Fruit fly (Drosophila melanogaster) whole organism, embryonic: ENCODE data around the gene Blos4.

Experiments used
- Abd-B ChIP-seq: fragments of 200-800 bp; sonication (Bioruptor generic); optimal IDR thresholded peaks from 2 replicates; lab custom pipeline; 2018; ENCODE audit warnings: missing biosample characterization, mild to moderate bottlenecking, missing genetic modification characterization, moderate library complexity
- CG10366 ChIP-seq: fragments of 200-800 bp; sonication (Bioruptor generic); IDR thresholded peaks from 2 replicates; pipeline ENCODE4 v1.3.6; 2022; ENCODE audit warnings: missing biosample characterization, missing genetic modification characterization
- CG10462 ChIP-seq: fragments of 200-800 bp; sonication (Bioruptor generic); optimal IDR thresholded peaks from 2 replicates; lab custom pipeline; 2016; ENCODE audit warnings: missing biosample characterization, missing genetic modification characterization
- CG11456 ChIP-seq: fragments of 200-800 bp; sonication (Bioruptor generic); IDR thresholded peaks from 3 replicates; pipeline ENCODE4 v1.3.6; 2022; ENCODE audit warnings: missing biosample characterization, missing genetic modification characterization
- CG11696 ChIP-seq: fragments of 200-800 bp; sonication (Bioruptor generic); IDR thresholded peaks from 2 replicates; pipeline ENCODE4 v1.3.6; 2022; ENCODE audit warnings: missing biosample characterization, missing genetic modification characterization
- CG12391 ChIP-seq: fragments of 200-800 bp; sonication (Bioruptor generic); optimal IDR thresholded peaks from 3 replicates; lab custom pipeline; 2018; ENCODE audit warnings: missing biosample characterization, mild to moderate bottlenecking, missing genetic modification characterization, moderate library complexity
- CG14860 ChIP-seq: fragments of 200-800 bp; sonication (Bioruptor generic); IDR thresholded peaks from 3 replicates; pipeline ENCODE4 v1.3.6; 2022; ENCODE audit warnings: missing biosample characterization, missing genetic modification characterization; ENCODE audit not compliant: partially characterized antibody
- CG15269 ChIP-seq: fragments of 200-800 bp; sonication (Bioruptor generic); optimal IDR thresholded peaks from 2 replicates; lab custom pipeline; 2018; ENCODE audit warnings: missing biosample characterization, mild to moderate bottlenecking, missing genetic modification characterization, moderate library complexity
- CG16813 ChIP-seq: fragments of 200-800 bp; sonication (Bioruptor generic); IDR thresholded peaks from 3 replicates; pipeline ENCODE4 v1.3.6; 2022; ENCODE audit warnings: missing biosample characterization, missing genetic modification characterization; ENCODE audit not compliant: partially characterized antibody
- CG3065 ChIP-seq: fragments of 200-800 bp; sonication (Bioruptor generic); optimal IDR thresholded peaks from 2 replicates; lab custom pipeline; 2016; ENCODE audit warnings: missing biosample characterization, missing genetic modification characterization
- CG31441 ChIP-seq: fragments of 200-800 bp; sonication (Bioruptor generic); IDR thresholded peaks from 2 replicates; pipeline ENCODE4 v1.3.6; 2022; ENCODE audit warnings: missing biosample characterization, missing genetic modification characterization
- CG3163 ChIP-seq: fragments of 200-800 bp; sonication (Bioruptor generic); optimal IDR thresholded peaks from 3 replicates; lab custom pipeline; 2016; ENCODE audit warnings: missing biosample characterization, missing genetic modification characterization
- CG33557 ChIP-seq: fragments of 200-800 bp; sonication (Bioruptor generic); optimal IDR thresholded peaks from 2 replicates; lab custom pipeline; 2019; ENCODE audit warnings: missing biosample characterization, mild to moderate bottlenecking, missing genetic modification characterization, moderate library complexity
- CG6791 ChIP-seq: fragments of 200-800 bp; sonication (Bioruptor generic); IDR thresholded peaks from 3 replicates; pipeline ENCODE4 v1.3.6; 2022; ENCODE audit warnings: missing biosample characterization, missing genetic modification characterization; ENCODE audit not compliant: partially characterized antibody
- CG7271 ChIP-seq: fragments of 200-800 bp; sonication (Bioruptor generic); optimal IDR thresholded peaks from 2 replicates; lab custom pipeline; 2018; ENCODE audit warnings: missing biosample characterization, mild to moderate bottlenecking, missing genetic modification characterization, moderate library complexity
- CG7839 ChIP-seq: fragments of 200-800 bp; sonication (Bioruptor generic); optimal IDR thresholded peaks from 3 replicates; lab custom pipeline; 2018; ENCODE audit warnings: missing biosample characterization, mild to moderate bottlenecking, missing genetic modification characterization, moderate library complexity
- CG8944 ChIP-seq: fragments of 200-800 bp; sonication (Bioruptor generic); optimal IDR thresholded peaks from 3 replicates; lab custom pipeline; 2016; ENCODE audit warnings: missing biosample characterization, missing genetic modification characterization
- CG9437 ChIP-seq: fragments of 200-800 bp; sonication (Bioruptor generic); optimal IDR thresholded peaks from 2 replicates; lab custom pipeline; 2018; ENCODE audit warnings: missing biosample characterization, mild to moderate bottlenecking, missing genetic modification characterization
- CHES-1-like ChIP-seq: fragments of 200-800 bp; sonication (Bioruptor generic); optimal IDR thresholded peaks from 2 replicates; lab custom pipeline; 2016; ENCODE audit warnings: missing biosample characterization, missing genetic modification characterization
- E2f2 ChIP-seq: fragments of 200-800 bp; sonication (Bioruptor generic); IDR thresholded peaks from 2 replicates; pipeline ENCODE4 v1.3.6; 2022; ENCODE audit warnings: missing biosample characterization, missing genetic modification characterization
- Fer2 ChIP-seq: fragments of 200-800 bp; sonication (Bioruptor generic); optimal IDR thresholded peaks from 2 replicates; lab custom pipeline; 2018; ENCODE audit warnings: missing biosample characterization, mild to moderate bottlenecking, missing genetic modification characterization, moderate library complexity
- Hr78 ChIP-seq, 2 experiments: fragments of 200-800 bp in 1 of 2; fragments of >200 bp in 1 of 2; sonication (Bioruptor generic) in 1 of 2; optimal IDR thresholded peaks; 2 replicates each; lab custom pipeline; 2017 to 2019; ENCODE audit warnings: missing biosample characterization in 2 of 2, missing genetic modification characterization in 2 of 2, mild to moderate bottlenecking in 1 of 2, moderate library complexity in 1 of 2
- Lpt ChIP-seq: fragments of >200 bp; optimal IDR thresholded peaks from 2 replicates; lab custom pipeline; 2018; ENCODE audit warnings: missing biosample characterization, missing genetic modification characterization
- Med ChIP-seq: fragments of 200-800 bp; sonication (Bioruptor generic); peaks from one replicate; lab custom pipeline; 2016; ENCODE audit warnings: missing biosample characterization, missing genetic modification characterization, mild to moderate bottlenecking, inconsistent platforms, moderate library complexity
- Optix ChIP-seq: fragments of 200-800 bp; sonication (Bioruptor generic); IDR thresholded peaks from 3 replicates; pipeline ENCODE4 v1.3.6; 2022; ENCODE audit warnings: missing biosample characterization, missing genetic modification characterization
- Sox100B ChIP-seq: fragments of 200-800 bp; sonication (Bioruptor generic); optimal IDR thresholded peaks from 3 replicates; lab custom pipeline; 2018; ENCODE audit warnings: missing biosample characterization, mild to moderate bottlenecking, missing genetic modification characterization
- abd-A ChIP-seq: fragments of 200-800 bp; sonication (Bioruptor generic); optimal IDR thresholded peaks from 3 replicates; lab custom pipeline; 2019; ENCODE audit warnings: missing biosample characterization, mild to moderate bottlenecking, missing genetic modification characterization, moderate library complexity
- bigmax ChIP-seq: fragments of 200-800 bp; sonication (Bioruptor generic); optimal IDR thresholded peaks from 2 replicates; lab custom pipeline; 2018; ENCODE audit warnings: missing biosample characterization, mild to moderate bottlenecking, missing genetic modification characterization
- cas ChIP-seq: fragments of 200-800 bp; sonication (Bioruptor generic); IDR thresholded peaks from 2 replicates; pipeline ENCODE4 v1.3.6; 2022; ENCODE audit warnings: missing biosample characterization, missing genetic modification characterization
- cato ChIP-seq: fragments of 200-800 bp; sonication (Bioruptor generic); optimal IDR thresholded peaks from 2 replicates; lab custom pipeline; 2016; ENCODE audit warnings: missing biosample characterization, missing genetic modification characterization, borderline replicate concordance
- cg ChIP-seq: fragments of 200-800 bp; sonication (Bioruptor generic); optimal IDR thresholded peaks from 3 replicates; lab custom pipeline; 2019; ENCODE audit warnings: missing biosample characterization, mild to moderate bottlenecking, missing genetic modification characterization, moderate library complexity
- fd3F ChIP-seq: fragments of 200-800 bp; sonication (Bioruptor generic); optimal IDR thresholded peaks from 2 replicates; lab custom pipeline; 2018; ENCODE audit warnings: missing biosample characterization, mild to moderate bottlenecking, missing genetic modification characterization, moderate library complexity
- ftz-f1 ChIP-seq: fragments of 200-800 bp; sonication (Bioruptor generic); optimal IDR thresholded peaks from 2 replicates; lab custom pipeline; 2016; ENCODE audit warnings: missing biosample characterization, missing genetic modification characterization
- fu2 ChIP-seq: fragments of 200-800 bp; sonication (Bioruptor generic); optimal IDR thresholded peaks from 2 replicates; lab custom pipeline; 2016; ENCODE audit warnings: missing biosample characterization, missing genetic modification characterization
- gem ChIP-seq: fragments of 200-800 bp; sonication (Bioruptor generic); optimal IDR thresholded peaks from 2 replicates; lab custom pipeline; 2019; ENCODE audit warnings: missing biosample characterization, mild to moderate bottlenecking, missing genetic modification characterization, moderate library complexity
- hth ChIP-seq: fragments of >200 bp; optimal IDR thresholded peaks from 2 replicates; lab custom pipeline; 2017; ENCODE audit warnings: inconsistent platforms
- lbe ChIP-seq: fragments of 200-800 bp; sonication (Bioruptor generic); optimal IDR thresholded peaks from 2 replicates; lab custom pipeline; 2016; ENCODE audit warnings: missing biosample characterization, mild to moderate bottlenecking, missing genetic modification characterization
- maf-S ChIP-seq: fragments of 200-800 bp; sonication (Bioruptor generic); optimal IDR thresholded peaks from 2 replicates; lab custom pipeline; 2016; ENCODE audit warnings: missing biosample characterization, missing genetic modification characterization
- nerfin-2 ChIP-seq: fragments of 200-800 bp; sonication (Bioruptor generic); IDR thresholded peaks from 2 replicates; pipeline ENCODE4 v1.3.6; 2022; ENCODE audit warnings: missing biosample characterization, missing genetic modification characterization; ENCODE audit not compliant: partially characterized antibody
- odd ChIP-seq: fragments of 200-800 bp; sonication (Bioruptor generic); optimal IDR thresholded peaks from 2 replicates; lab custom pipeline; 2017; ENCODE audit warnings: missing biosample characterization, mild to moderate bottlenecking, missing genetic modification characterization
- phol ChIP-seq: fragments of 200-800 bp; sonication (Bioruptor generic); optimal IDR thresholded peaks from 3 replicates; lab custom pipeline; 2018; ENCODE audit warnings: missing biosample characterization, mild to moderate bottlenecking, missing genetic modification characterization, moderate library complexity
- pnt ChIP-seq: fragments of 200-800 bp; sonication (Bioruptor generic); optimal IDR thresholded peaks from 3 replicates; lab custom pipeline; 2016; ENCODE audit warnings: missing biosample characterization, missing genetic modification characterization
- prd ChIP-seq, 3 experiments: fragments of >200 bp in 2 of 3; fragments of 200-800 bp in 1 of 3; sonication (Bioruptor generic) in 1 of 3; optimal IDR thresholded peaks in 2 of 3; IDR thresholded peaks in 1 of 3; 2 replicates in 2 of 3; 3 replicates in 1 of 3; pipeline versions ENCODE4 v1.3.6 to Lab custom; 2017 to 2022; ENCODE audit warnings: missing biosample characterization in 1 of 3, missing genetic modification characterization in 1 of 3
- repo ChIP-seq: fragments of 200-800 bp; sonication (Bioruptor generic); optimal IDR thresholded peaks from 2 replicates; lab custom pipeline; 2016; ENCODE audit warnings: missing biosample characterization, missing genetic modification characterization
- sob ChIP-seq: fragments of 200-800 bp; sonication (Bioruptor generic); IDR thresholded peaks from 2 replicates; pipeline ENCODE4 v1.3.6; 2022; ENCODE audit warnings: missing biosample characterization, missing genetic modification characterization
- sug ChIP-seq: fragments of 200-800 bp; optimal IDR thresholded peaks from 2 replicates; lab custom pipeline; 2019; ENCODE audit warnings: missing biosample characterization, mild to moderate bottlenecking, missing genetic modification characterization, moderate library complexity
- tx ChIP-seq: fragments of 200-800 bp; sonication (Bioruptor generic); optimal IDR thresholded peaks from 2 replicates; lab custom pipeline; 2016; ENCODE audit warnings: missing biosample characterization, missing genetic modification characterization

Gene Blos4

DNA sequence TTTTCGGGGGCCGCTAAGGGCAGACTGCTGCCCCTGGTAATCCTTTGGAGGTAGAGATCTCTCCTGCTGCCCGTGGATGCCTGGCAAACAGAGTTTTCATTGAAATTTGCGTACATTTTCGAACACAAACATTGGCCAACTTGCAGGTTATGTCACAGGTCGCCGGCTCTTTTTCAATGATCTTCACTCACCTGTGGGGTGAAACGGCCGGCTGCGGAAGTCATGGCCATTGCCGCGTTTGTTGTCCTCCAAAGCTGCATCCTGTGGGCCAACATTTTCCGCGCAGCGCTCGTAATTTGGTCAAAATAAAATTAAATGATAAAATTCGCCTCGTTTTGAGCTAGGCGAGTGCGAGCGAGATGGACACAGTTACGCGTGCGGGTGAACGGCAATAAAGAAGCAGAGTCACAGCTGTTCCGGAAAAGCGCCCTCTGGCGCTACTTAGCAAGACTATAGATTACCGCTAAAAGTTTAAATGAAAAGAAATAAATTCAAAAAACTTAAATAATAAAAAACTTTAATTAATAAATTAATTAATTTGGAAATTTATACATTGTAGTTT, 6.9 kb downstream of the Blos4 start (continued):
- TF ChIP-seq cg, result no peak
- no peak for TF ChIP-seq tx
- no peak for TF ChIP-seq sug (tag; lab: Kevin White, UChicago)
- TF ChIP-seq CG3163, result no peak
- TF ChIP-seq, all 482 proteins: peak for 49

DNA sequence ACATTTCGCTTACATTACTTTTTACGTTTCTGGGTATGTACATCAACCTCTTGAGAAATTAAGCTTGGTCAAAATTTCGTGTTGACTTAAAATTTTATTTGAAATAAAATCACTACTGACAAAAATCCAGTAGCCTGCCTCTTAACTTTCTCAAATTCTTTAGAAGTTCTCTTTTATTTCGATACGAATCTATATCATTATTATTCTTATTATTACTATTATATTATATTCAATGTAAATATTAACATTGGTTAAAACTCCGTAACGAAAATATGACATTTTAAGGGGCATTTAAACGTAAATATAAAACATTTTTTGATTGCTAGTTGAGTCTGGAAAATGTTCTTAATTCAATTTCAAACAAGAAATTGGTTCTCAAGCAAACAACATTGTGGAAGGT, 7.5 kb downstream of the Blos4 start, which contains the start of gene OXA1L:
Gene OXA1L, minus strand, starts transcription at position 101 of the 400 bp plus-strand sequence.
- TF ChIP-seq CG10462 (no peak), CG11456 (no peak), CG3065 (no peak), CG14860 (GFP tag; lab: Robert Waterston, UW) (no peak), CG6791 (GFP tag; lab: Robert Waterston, UW) (no peak), nerfin-2 (no peak), CHES-1-like (no peak), phol (no peak), prd (optimal IDR thresholded peaks at IDR 0.05; lab: Kevin White, UChicago) (no peak), prd (GFP tag; IDR thresholded peaks at IDR 0.05; lab: Robert Waterston, UW) (no peak), maf-S (no peak), hth (no peak), Abd-B (GFP tag; lab: Kevin White, UChicago) (no peak)

DNA sequence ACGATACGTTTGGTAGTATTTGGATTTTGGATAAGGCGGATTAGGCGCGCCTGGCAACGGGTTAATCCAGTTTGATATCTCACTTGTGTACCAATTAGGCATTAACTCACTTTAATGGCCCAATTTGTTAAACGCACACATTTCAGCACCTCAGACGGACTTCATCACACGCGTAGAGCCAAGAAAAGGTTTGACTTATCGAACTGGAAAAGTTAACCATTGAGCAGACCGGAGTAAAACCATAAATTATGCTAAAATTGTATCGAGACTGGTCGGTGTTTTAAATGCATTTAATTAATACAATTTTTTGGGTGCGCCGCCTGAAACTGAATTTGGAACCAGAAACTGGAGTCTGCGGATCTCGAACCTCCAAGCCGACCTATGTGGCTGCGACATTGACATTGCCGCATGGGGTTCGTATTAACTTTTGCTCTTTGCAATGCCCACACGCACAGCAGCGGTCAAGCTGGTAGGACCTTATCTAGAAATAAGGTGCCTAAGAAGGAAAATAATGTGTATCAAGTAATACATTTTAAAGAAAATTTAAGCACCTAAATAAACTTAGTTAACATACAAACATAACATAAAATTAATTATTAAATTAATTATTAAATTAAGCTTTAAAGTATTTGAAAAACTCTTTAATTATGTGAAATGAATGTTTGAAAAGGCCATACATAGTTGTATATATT, 10.3 kb downstream of the Blos4 start:
- TF ChIP-seq CG15269 (tag; lab: Kevin White, UChicago) (peak; percentile 24), CG9437 (GFP tag; lab: Kevin White, UChicago) (no peak), bigmax (GFP tag; lab: Kevin White, UChicago) (no peak), gem (tag; lab: Kevin White, UChicago) (peak; percentile 57), E2f2 (GFP tag; lab: Robert Waterston, UW) (no peak), odd (GFP tag; lab: Kevin White, UChicago) (no peak), CG7271 (no peak), cas (GFP tag; lab: Robert Waterston, UW) (no peak), fu2 (GFP tag; lab: Kevin White, UChicago) (no peak), lbe (GFP tag; lab: Kevin White, UChicago) (no peak), sob (GFP tag; lab: Robert Waterston, UW) (no peak), Lpt (GFP tag; lab: Kevin White, UChicago) (no peak), fd3F (no peak), CG8944 (GFP tag; lab: Kevin White, UChicago) (no peak), Sox100B (peak; percentile 39), CG31441 (GFP tag; lab: Robert Waterston, UW) (peak; percentile 27; the same call in 1 of the 2 replicates), ftz-f1 (GFP tag; lab: Kevin White, UChicago) (no peak), Hr78 (GFP tag; optimal IDR thresholded peaks at IDR 0.05; lab: Kevin White, UChicago) (peak in 1 of 2 experiments; percentile 45), repo (GFP tag; lab: Kevin White, UChicago) (no peak), abd-A (peak; percentile 52), Optix (GFP tag; lab: Robert Waterston, UW) (no peak), CG10366 (GFP tag; lab: Robert Waterston, UW) (no peak), CG33557 (GFP tag; lab: Kevin White, UChicago) (no peak), pnt (no peak), CG11696 (GFP tag; lab: Robert Waterston, UW) (peak; percentile 69), CG7839 (tag; lab: Kevin White, UChicago) (peak; percentile 26), CG16813 (no peak), cg (no peak), cato (GFP tag; lab: Kevin White, UChicago) (no peak), Med (GFP tag; lab: Kevin White, UChicago) (no peak), Fer2 (tag; lab: Kevin White, UChicago) (no peak), CG12391 (peak; percentile 4)
